Worm (Caenorhabditis elegans) whole organism, L2 larva: ENCODE results near the gene epg-5.

Experiments used
- C34F6.9 ChIP-seq: fragments of 150-350 bp; optimal IDR thresholded peaks from 2 replicates; lab custom pipeline; 2014; ENCODE audit warnings: missing biosample characterization, missing genetic modification characterization
- F13H6.1 ChIP-seq: sonication (generic microtip); optimal IDR thresholded peaks from 2 replicates; lab custom pipeline; 2016; ENCODE audit warnings: missing genetic modification characterization, missing compliant biosample characterization
- R02D3.7 ChIP-seq: fragments of 150-350 bp; optimal IDR thresholded peaks from 2 replicates; lab custom pipeline; 2014; ENCODE audit warnings: missing biosample characterization, missing genetic modification characterization
- Y55F3AM.14 ChIP-seq: fragments of 200-800 bp; sonication (Bioruptor generic); optimal IDR thresholded peaks from 2 replicates; lab custom pipeline; 2018; ENCODE audit warnings: mild to moderate bottlenecking, missing genetic modification characterization, missing compliant biosample characterization
- ZK546.5 ChIP-seq: sonication (generic microtip); optimal IDR thresholded peaks from 2 replicates; lab custom pipeline; 2017; ENCODE audit warnings: missing biosample characterization, missing genetic modification characterization
- alr-1 ChIP-seq: fragments of 150-350 bp; optimal IDR thresholded peaks from 2 replicates; lab custom pipeline; 2014; ENCODE audit warnings: missing biosample characterization, missing genetic modification characterization
- aly-2 ChIP-seq: fragments of 150-350 bp; optimal IDR thresholded peaks from 2 replicates; lab custom pipeline; 2014; ENCODE audit warnings: missing biosample characterization, missing genetic modification characterization
- ama-1 ChIP-seq: fragments of 150-350 bp; optimal IDR thresholded peaks from 2 replicates; lab custom pipeline; 2018; ENCODE audit warnings: inconsistent platforms
- blmp-1 ChIP-seq: sonication (generic microtip); optimal IDR thresholded peaks from 2 replicates; lab custom pipeline; 2017; ENCODE audit warnings: missing genetic modification characterization, mild to moderate bottlenecking, missing compliant biosample characterization, antibody characterized with exemption, moderate library complexity; ENCODE audit not compliant: insufficient read depth
- ceh-16 ChIP-seq: fragments of 150-350 bp; optimal IDR thresholded peaks from 2 replicates; lab custom pipeline; 2014; ENCODE audit warnings: missing biosample characterization, missing genetic modification characterization
- ceh-82 ChIP-seq: fragments of 150-350 bp; optimal IDR thresholded peaks from 2 replicates; lab custom pipeline; 2014; ENCODE audit warnings: missing biosample characterization, missing genetic modification characterization
- crh-2 ChIP-seq: sonication (generic microtip); optimal IDR thresholded peaks from 2 replicates; lab custom pipeline; 2017; ENCODE audit warnings: missing biosample characterization, missing genetic modification characterization
- dmd-4 ChIP-seq: sonication (generic microtip); optimal IDR thresholded peaks from 2 replicates; lab custom pipeline; 2017; ENCODE audit warnings: missing biosample characterization, missing genetic modification characterization
- egl-27 ChIP-seq: sonication (generic microtip); optimal IDR thresholded peaks from 3 replicates; lab custom pipeline; 2017; ENCODE audit warnings: missing biosample characterization, missing genetic modification reagents, missing genetic modification characterization
- elt-1 ChIP-seq: fragments of 150-350 bp; optimal IDR thresholded peaks from 2 replicates; lab custom pipeline; 2014; ENCODE audit warnings: missing biosample characterization, missing genetic modification characterization
- elt-3 ChIP-seq: sonication (generic microtip); optimal IDR thresholded peaks from 2 replicates; lab custom pipeline; 2017; ENCODE audit warnings: missing biosample characterization, missing genetic modification characterization
- gmeb-1 ChIP-seq: fragments of 150-350 bp; optimal IDR thresholded peaks from 2 replicates; lab custom pipeline; 2014; ENCODE audit warnings: missing biosample characterization, missing genetic modification characterization
- lin-11 ChIP-seq: fragments of 150-350 bp; sonication (generic microtip); optimal IDR thresholded peaks from 2 replicates; lab custom pipeline; 2014; ENCODE audit warnings: missing biosample characterization, missing genetic modification characterization, inconsistent platforms, mixed read lengths
- lin-13 ChIP-seq: fragments of 150-350 bp; optimal IDR thresholded peaks from 2 replicates; lab custom pipeline; 2014; ENCODE audit warnings: missing biosample characterization, missing genetic modification reagents, missing genetic modification characterization
- lin-39 ChIP-seq: fragments of 150-350 bp; optimal IDR thresholded peaks from 2 replicates; lab custom pipeline; 2014; ENCODE audit warnings: missing biosample characterization, missing genetic modification reagents, missing genetic modification characterization
- lsy-2 ChIP-seq, 2 experiments: fragments of 150-350 bp in 1 of 2; sonication (generic microtip) in 1 of 2; optimal IDR thresholded peaks; 2 replicates each; lab custom pipeline; 2014 to 2017; ENCODE audit warnings: missing biosample characterization in 2 of 2, missing genetic modification characterization in 2 of 2
- mbf-1 ChIP-seq: sonication (generic microtip); optimal IDR thresholded peaks from 2 replicates; lab custom pipeline; 2017; ENCODE audit warnings: missing biosample characterization, missing genetic modification characterization
- mdl-1 ChIP-seq, 2 experiments: fragments of 150-350 bp in 1 of 2; sonication (generic microtip) in 1 of 2; optimal IDR thresholded peaks; 2 replicates each; lab custom pipeline; 2017; ENCODE audit warnings: missing biosample characterization in 2 of 2, missing genetic modification characterization in 2 of 2
- nhr-10 ChIP-seq: sonication (generic microtip); optimal IDR thresholded peaks from 2 replicates; lab custom pipeline; 2017; ENCODE audit warnings: missing biosample characterization, missing genetic modification characterization
- nhr-11 ChIP-seq: fragments of 150-350 bp; optimal IDR thresholded peaks from 2 replicates; lab custom pipeline; 2014; ENCODE audit warnings: missing biosample characterization, missing genetic modification characterization
- nhr-129 ChIP-seq: fragments of 150-350 bp; optimal IDR thresholded peaks from 2 replicates; lab custom pipeline; 2014; ENCODE audit warnings: missing biosample characterization, missing genetic modification characterization
- nhr-21 ChIP-seq: fragments of 150-350 bp; optimal IDR thresholded peaks from 2 replicates; lab custom pipeline; 2014; ENCODE audit warnings: missing biosample characterization, missing genetic modification characterization
- nhr-237 ChIP-seq: fragments of 150-350 bp; optimal IDR thresholded peaks from 2 replicates; lab custom pipeline; 2014; ENCODE audit warnings: missing biosample characterization, missing genetic modification characterization
- nhr-25 ChIP-seq: fragments of 150-350 bp; sonication (generic microtip); optimal IDR thresholded peaks from 3 replicates; lab custom pipeline; 2014; ENCODE audit warnings: missing biosample characterization, missing genetic modification characterization
- nhr-6 ChIP-seq: fragments of 150-350 bp; optimal IDR thresholded peaks from 2 replicates; lab custom pipeline; 2014; ENCODE audit warnings: missing biosample characterization, missing genetic modification characterization
- nhr-77 ChIP-seq: fragments of 150-350 bp; optimal IDR thresholded peaks from 2 replicates; lab custom pipeline; 2014; ENCODE audit warnings: missing biosample characterization, missing genetic modification characterization
- peb-1 ChIP-seq: fragments of 150-350 bp; optimal IDR thresholded peaks from 2 replicates; lab custom pipeline; 2014; ENCODE audit warnings: missing biosample characterization, missing genetic modification characterization
- skn-1 ChIP-seq: sonication (generic microtip); optimal IDR thresholded peaks from 2 replicates; lab custom pipeline; 2017; ENCODE audit warnings: missing biosample characterization, missing genetic modification characterization
- sma-3 ChIP-seq: sonication (generic microtip); optimal IDR thresholded peaks from 2 replicates; lab custom pipeline; 2016; ENCODE audit warnings: missing genetic modification reagents, missing genetic modification characterization, missing compliant biosample characterization
- sma-9 ChIP-seq, 2 experiments: fragments of 150-350 bp in 1 of 2; sonication (generic microtip) in 1 of 2; optimal IDR thresholded peaks; 2 replicates each; lab custom pipeline; 2014 to 2016; ENCODE audit warnings: missing genetic modification characterization in 2 of 2, mild to moderate bottlenecking in 1 of 2, missing biosample characterization in 1 of 2, missing compliant biosample characterization in 1 of 2, missing genetic modification reagents in 1 of 2, moderate library complexity in 1 of 2
- unc-39 ChIP-seq: fragments of 150-350 bp; optimal IDR thresholded peaks from 2 replicates; lab custom pipeline; 2014; ENCODE audit warnings: missing biosample characterization, missing genetic modification characterization
- unc-55 ChIP-seq: fragments of 150-350 bp; sonication (generic microtip); optimal IDR thresholded peaks from 3 replicates; lab custom pipeline; 2014; ENCODE audit warnings: missing biosample characterization, missing genetic modification reagents, missing genetic modification characterization
- unc-62 ChIP-seq: fragments of 150-350 bp; optimal IDR thresholded peaks from 2 replicates; lab custom pipeline; 2014; ENCODE audit warnings: missing biosample characterization, missing genetic modification reagents, missing genetic modification characterization
- zag-1 ChIP-seq: fragments of 150-350 bp; optimal IDR thresholded peaks from 2 replicates; lab custom pipeline; 2014; ENCODE audit warnings: missing biosample characterization, missing genetic modification characterization
- ztf-1 ChIP-seq: fragments of 200-800 bp; sonication (Bioruptor generic); conservative IDR thresholded peaks from 2 replicates; pipeline ENCODE4 v1.3.6; 2022; ENCODE audit warnings: missing genetic modification characterization, missing compliant biosample characterization
- ztf-11 ChIP-seq: sonication (generic microtip); optimal IDR thresholded peaks from 2 replicates; lab custom pipeline; 2017; ENCODE audit warnings: missing biosample characterization, missing genetic modification characterization

The epg-5 gene

DNA sequence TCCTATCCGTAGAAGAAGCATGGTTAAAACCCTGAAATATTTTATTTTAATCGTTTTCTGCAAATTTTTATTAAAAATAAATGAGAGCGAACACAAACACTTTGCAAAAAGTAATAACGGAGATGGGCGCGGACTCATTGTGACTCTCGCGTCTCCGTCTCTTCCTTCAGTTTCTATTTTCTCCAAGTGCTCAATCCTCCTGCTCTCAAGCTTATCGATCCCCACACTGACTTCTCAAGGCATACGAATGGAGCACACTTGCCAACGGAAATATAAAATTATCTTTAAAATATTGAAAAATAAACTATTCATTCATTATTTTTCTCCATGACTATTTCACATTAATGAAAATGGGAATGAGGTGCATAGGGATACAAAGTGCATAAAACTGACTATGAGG is 11.1 kb downstream of the epg-5 start, which contains the start of gene dnj-8:
dnj-8 (minus strand) TSS at position 31 of the 400 bp plus-strand sequence.
- TF ChIP-seq nhr-237 (no peak), lsy-2 (tag; optimal IDR thresholded peaks at IDR 0.05; lab: Kevin White, UChicago) (peak in 1 of 2 experiments; percentile 6), nhr-6 (no peak), nhr-21 (tag; lab: Kevin White, UChicago) (no peak), nhr-77 (tag; lab: Kevin White, UChicago) (no peak), F13H6.1 (no peak), lin-13 (GFP tag; lab: Kevin White, UChicago) (no peak), unc-39 (tag; lab: Kevin White, UChicago) (no peak), ama-1 (lab: Kevin White, UChicago) (no peak), nhr-25 (tag; lab: Kevin White, UChicago) (no peak), C34F6.9 (tag; lab: Kevin White, UChicago) (peak; percentile 60), unc-55 (GFP tag; lab: Kevin White, UChicago) (peak; percentile 54)
- TF ChIP-seq, all 48 proteins: peak for 3

DNA sequence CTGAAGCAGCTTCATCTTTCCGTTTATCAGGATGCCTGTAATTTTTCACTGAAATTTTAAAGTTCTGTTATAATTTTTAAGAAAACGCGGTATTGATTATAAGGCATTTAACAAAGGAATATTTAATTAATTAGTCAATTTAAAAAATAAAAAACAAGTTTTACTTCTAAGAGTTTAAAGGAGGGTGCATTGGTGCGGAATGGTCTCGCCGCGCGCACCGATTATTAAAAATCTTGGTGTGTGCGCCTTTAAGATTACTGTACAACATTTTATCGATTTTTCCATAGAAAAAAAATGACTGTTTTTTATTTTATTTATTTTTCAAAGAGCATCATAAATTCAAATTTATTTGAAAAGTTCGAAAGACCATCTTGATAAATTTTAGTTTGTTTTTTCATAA is 11.7 kb downstream of the epg-5 start:
- TF ChIP-seq C34F6.9 (tag; lab: Kevin White, UChicago) (no peak), aly-2 (tag; lab: Kevin White, UChicago) (no peak), nhr-21 (tag; lab: Kevin White, UChicago) (no peak), mbf-1 (tag; lab: Kevin White, UChicago) (no peak), ama-1 (lab: Kevin White, UChicago) (no peak), blmp-1 (no peak), elt-1 (tag; lab: Kevin White, UChicago) (no peak), nhr-6 (no peak), skn-1 (no peak), ceh-16 (no peak), zag-1 (tag; lab: Kevin White, UChicago) (no peak), mdl-1 (tag; optimal IDR thresholded peaks at IDR 0.05; lab: Kevin White, UChicago) (no peak), ceh-82 (tag; lab: Kevin White, UChicago) (no peak), unc-62 (GFP tag; lab: Kevin White, UChicago) (no peak), elt-3 (tag; lab: Kevin White, UChicago) (no peak), nhr-129 (tag; lab: Kevin White, UChicago) (no peak), nhr-10 (no peak)

DNA sequence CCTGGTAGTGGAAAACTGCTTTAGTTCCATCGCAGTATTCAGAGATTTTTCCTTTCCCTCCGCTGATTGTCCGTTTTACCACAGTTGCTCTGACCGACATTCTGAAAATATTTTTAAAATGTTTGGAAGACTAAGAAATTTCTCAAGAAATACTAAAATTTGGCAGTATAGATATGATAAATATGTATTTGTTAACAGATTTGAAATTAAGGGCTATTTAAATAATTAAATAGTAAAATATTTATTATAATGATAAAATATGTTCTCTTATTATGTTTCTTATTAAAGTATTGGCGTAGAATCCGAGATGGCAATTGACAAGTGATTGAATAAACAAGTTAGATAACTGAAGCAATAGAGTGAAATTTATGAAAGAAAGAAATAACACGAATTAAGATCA is 15.0 kb downstream of the epg-5 start, which contains the start of gene aipr-1:
aipr-1 (minus strand) TSS at position 101 of the 400 bp plus-strand sequence.
- TF ChIP-seq lsy-2 (tag; optimal IDR thresholded peaks at IDR 0.05; lab: Kevin White, UChicago), result no peak
- TF ChIP-seq ztf-1 (GFP tag; lab: Robert Waterston, UW), result no peak
- TF ChIP-seq unc-39 (tag; lab: Kevin White, UChicago), result no peak
- no peak for TF ChIP-seq ceh-82 (tag; lab: Kevin White, UChicago)
- no peak for TF ChIP-seq egl-27 (tag; lab: Kevin White, UChicago)
- no peak for TF ChIP-seq lin-11 (tag; lab: Kevin White, UChicago)
- no peak for TF ChIP-seq peb-1 (tag; lab: Kevin White, UChicago)
- no peak for TF ChIP-seq nhr-129 (tag; lab: Kevin White, UChicago)
- no peak for TF ChIP-seq zag-1 (tag; lab: Kevin White, UChicago)
- no peak for TF ChIP-seq blmp-1
- TF ChIP-seq sma-9 (GFP tag; optimal IDR thresholded peaks at IDR 0.05; lab: Kevin White, UChicago), result no peak
- TF ChIP-seq sma-9 (tag; optimal IDR thresholded peaks at IDR 0.05; lab: Kevin White, UChicago), result no peak
- no peak for TF ChIP-seq Y55F3AM.14 (GFP tag; lab: Kevin White, UChicago)
- no peak for TF ChIP-seq R02D3.7 (tag; lab: Kevin White, UChicago)
- no peak for TF ChIP-seq sma-3 (GFP tag; lab: Kevin White, UChicago)
- no peak for TF ChIP-seq dmd-4 (tag; lab: Kevin White, UChicago)
- no peak for TF ChIP-seq elt-1 (tag; lab: Kevin White, UChicago)

DNA sequence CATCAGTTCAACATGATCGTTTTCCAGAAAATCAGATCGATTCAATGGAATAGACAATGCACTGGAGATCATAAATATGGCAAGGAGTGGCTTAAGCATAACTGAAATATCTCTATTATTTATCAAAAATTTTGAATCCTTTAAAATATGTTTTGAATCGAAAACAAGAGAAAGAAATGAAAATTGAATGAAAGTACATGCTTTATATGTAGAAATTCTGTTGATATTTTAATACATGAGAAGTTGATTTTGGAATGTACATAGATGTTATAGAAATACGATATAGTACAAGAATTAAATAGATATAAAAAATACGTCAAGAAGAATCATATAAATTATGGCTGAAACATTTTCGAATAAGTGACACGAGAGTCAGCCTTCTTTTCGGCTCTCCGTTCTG is 16.9 kb downstream of the epg-5 start, which contains the start of gene C56C10.9:
C56C10.9 (minus strand) TSS at position 101 of the 400 bp plus-strand sequence.
- TF ChIP-seq ztf-11 (no peak), lin-11 (tag; lab: Kevin White, UChicago) (no peak), gmeb-1 (tag; lab: Kevin White, UChicago) (no peak), egl-27 (tag; lab: Kevin White, UChicago) (no peak), crh-2 (no peak), nhr-6 (no peak), lin-39 (tag; lab: Kevin White, UChicago) (no peak), peb-1 (tag; lab: Kevin White, UChicago) (no peak), alr-1 (no peak), nhr-10 (no peak), nhr-11 (tag; lab: Kevin White, UChicago) (no peak), ama-1 (lab: Kevin White, UChicago) (no peak), ceh-16 (no peak), unc-55 (GFP tag; lab: Kevin White, UChicago) (no peak), ZK546.5 (tag; lab: Kevin White, UChicago) (no peak), elt-1 (tag; lab: Kevin White, UChicago) (no peak), nhr-25 (tag; lab: Kevin White, UChicago) (no peak), ztf-1 (GFP tag; lab: Robert Waterston, UW) (no peak), nhr-77 (tag; lab: Kevin White, UChicago) (no peak), nhr-237 (no peak)
